1 fruit fly cellular context compared by ENCODE assay signal in genomic region chr3L:21554752-21555151, dm6.
TF ChIP-seq lines count a peak whose summit lies in the region.

Wnk (minus strand) TSS chr3L:21554928.

TF ChIP-seq in whole organism, embryonic, 481 proteins besides CTCF, POLR2A, EP300 and RAD21 (continued from another document and continues in another):
- TF ChIP-seq Lpt (GFP tag; optimal IDR thresholded peaks at IDR 0.05; lab: Kevin White, UChicago) (no peak), CG32532 (GFP tag; IDR thresholded peaks at IDR 0.05; lab: Robert Waterston, UW) (no peak), Hr78 (GFP tag; optimal IDR thresholded peaks at IDR 0.05; lab: Kevin White, UChicago) (no peak), NC2α (GFP tag; optimal IDR thresholded peaks at IDR 0.05; lab: Kevin White, UChicago) (no peak), Doc3 (GFP tag; IDR thresholded peaks at IDR 0.05; lab: Robert Waterston, UW; ENCODE audit: partially characterized antibody) (peak; percentile 62; the same call in 2 of the 3 replicates), CG6254 (GFP tag; optimal IDR thresholded peaks at IDR 0.05; lab: Kevin White, UChicago) (no peak), CG5953 (GFP tag; IDR thresholded peaks at IDR 0.05; lab: Robert Waterston, UW) (no peak), CG5245 (GFP tag; optimal IDR thresholded peaks at IDR 0.05; lab: Kevin White, UChicago) (no peak), so (GFP tag; IDR thresholded peaks at IDR 0.05; lab: Robert Waterston, UW) (no peak), kay (GFP tag; optimal IDR thresholded peaks at IDR 0.05; lab: Kevin White, UChicago) (no peak), Dbx (GFP tag; IDR thresholded peaks at IDR 0.05; lab: Robert Waterston, UW) (no peak), jumu (GFP tag; optimal IDR thresholded peaks at IDR 0.05; lab: Kevin White, UChicago) (no peak), CG9727 (GFP tag; optimal IDR thresholded peaks at IDR 0.05; lab: Kevin White, UChicago) (no peak), CG12155 (GFP tag; optimal IDR thresholded peaks at IDR 0.05; lab: Kevin White, UChicago) (no peak), lbe (GFP tag; optimal IDR thresholded peaks at IDR 0.05; lab: Kevin White, UChicago) (no peak), luna (GFP tag; optimal IDR thresholded peaks at IDR 0.05; lab: Kevin White, UChicago) (no peak), rib (GFP tag; IDR thresholded peaks at IDR 0.05; lab: Robert Waterston, UW) (no peak), row (GFP tag; IDR thresholded peaks at IDR 0.05; lab: Robert Waterston, UW) (no peak), CG7556 (GFP tag; optimal IDR thresholded peaks at IDR 0.05; lab: Kevin White, UChicago) (no peak), grau (tag; optimal IDR thresholded peaks at IDR 0.05; lab: Kevin White, UChicago) (no peak), Ets97D (GFP tag; optimal IDR thresholded peaks at IDR 0.05; lab: Kevin White, UChicago) (no peak), HLH3B (GFP tag; IDR thresholded peaks at IDR 0.05; lab: Robert Waterston, UW) (no peak), eyg (GFP tag; optimal IDR thresholded peaks at IDR 0.05; lab: Kevin White, UChicago) (no peak), en (GFP tag; optimal IDR thresholded peaks at IDR 0.05; lab: Kevin White, UChicago) (no peak), yki (optimal IDR thresholded peaks at IDR 0.05; lab: Kevin White, UChicago) (no peak), shn (GFP tag; optimal IDR thresholded peaks at IDR 0.05; lab: Kevin White, UChicago) (no peak), CG7928 (GFP tag; optimal IDR thresholded peaks at IDR 0.05; lab: Kevin White, UChicago) (no peak), Mad (GFP tag; optimal IDR thresholded peaks at IDR 0.05; lab: Kevin White, UChicago) (no peak), ranshi (GFP tag; IDR thresholded peaks at IDR 0.05; lab: Robert Waterston, UW) (no peak), zfh1 (GFP tag; IDR thresholded peaks at IDR 0.05; lab: Robert Waterston, UW) (no peak), HHEX (GFP tag; optimal IDR thresholded peaks at IDR 0.05; lab: Kevin White, UChicago) (no peak), gfzf (GFP tag; optimal IDR thresholded peaks at IDR 0.05; lab: Kevin White, UChicago) (no peak), ro (GFP tag; IDR thresholded peaks at IDR 0.05; lab: Robert Waterston, UW) (no peak), ash1 (GFP tag; optimal IDR thresholded peaks at IDR 0.05; lab: Kevin White, UChicago) (no peak), CG18476 (GFP tag; optimal IDR thresholded peaks at IDR 0.05; lab: Kevin White, UChicago) (no peak), chinmo (GFP tag; IDR thresholded peaks at IDR 0.05; lab: Robert Waterston, UW; ENCODE audit: partially characterized antibody) (peak; percentile 80; the same call in 1 of the 4 replicates), tx (GFP tag; optimal IDR thresholded peaks at IDR 0.05; lab: Kevin White, UChicago) (no peak), sna (GFP tag; IDR thresholded peaks at IDR 0.05; lab: Robert Waterston, UW; ENCODE audit: partially characterized antibody) (peak; percentile 75), abd-A (tag; optimal IDR thresholded peaks at IDR 0.05; lab: Kevin White, UChicago) (no peak), grn (GFP tag; optimal IDR thresholded peaks at IDR 0.05; lab: Kevin White, UChicago) (no peak), ewg (GFP tag; optimal IDR thresholded peaks at IDR 0.05; lab: Kevin White, UChicago) (no peak), tin (GFP tag; optimal IDR thresholded peaks at IDR 0.05; lab: Kevin White, UChicago) (no peak), Rfx (GFP tag; IDR thresholded peaks at IDR 0.05; lab: Robert Waterston, UW) (no peak; the same call in 1 of the 2 replicates), gt (GFP tag; IDR thresholded peaks at IDR 0.05; lab: Robert Waterston, UW) (no peak), CG10431 (GFP tag; optimal IDR thresholded peaks at IDR 0.05; lab: Kevin White, UChicago) (no peak), mirr (GFP tag; optimal IDR thresholded peaks at IDR 0.05; lab: Kevin White, UChicago) (no peak), CG6854 (GFP tag; optimal IDR thresholded peaks at IDR 0.05; lab: Kevin White, UChicago) (no peak), Scr (GFP tag; IDR thresholded peaks at IDR 0.05; lab: Robert Waterston, UW; ENCODE audit: partially characterized antibody) (peak; percentile 73), Fer1 (GFP tag; optimal IDR thresholded peaks at IDR 0.05; lab: Kevin White, UChicago) (no peak), gro (GFP tag; optimal IDR thresholded peaks at IDR 0.05; lab: Kevin White, UChicago) (no peak), vfl (GFP tag; optimal IDR thresholded peaks at IDR 0.05; lab: Kevin White, UChicago) (no peak), hkb (optimal IDR thresholded peaks at IDR 0.05; lab: Kevin White, UChicago) (no peak), hkb (GFP tag; IDR thresholded peaks at IDR 0.05; lab: Robert Waterston, UW) (no peak), CG7745 (tag; optimal IDR thresholded peaks at IDR 0.05; lab: Kevin White, UChicago) (no peak), CrebB (tag; optimal IDR thresholded peaks at IDR 0.05; lab: Kevin White, UChicago) (no peak), CG4617 (GFP tag; optimal IDR thresholded peaks at IDR 0.05; lab: Kevin White, UChicago; ENCODE audit: borderline replicate concordance) (peak; percentile 62), MBD-R2 (GFP tag; IDR thresholded peaks at IDR 0.05; lab: Robert Waterston, UW) (peak; percentile 57; the same call in 1 of the 2 replicates), hb (GFP tag; IDR thresholded peaks at IDR 0.05; lab: Robert Waterston, UW; ENCODE audit: partially characterized antibody) (0 out of 3 replicates have a peak, but pooled peaks have one; percentile 39), CG17359 (tag; optimal IDR thresholded peaks at IDR 0.05; lab: Kevin White, UChicago) (no peak), z (GFP tag; IDR thresholded peaks at IDR 0.05; lab: Robert Waterston, UW) (no peak), unc-4 (GFP tag; IDR thresholded peaks at IDR 0.05; lab: Robert Waterston, UW; ENCODE audit: partially characterized antibody) (peak; percentile 81), dmrt99B (tag; optimal IDR thresholded peaks at IDR 0.05; lab: Kevin White, UChicago) (no peak), Chrac-16 (GFP tag; optimal IDR thresholded peaks at IDR 0.05; lab: Kevin White, UChicago) (no peak), vnd (GFP tag; IDR thresholded peaks at IDR 0.05; lab: Robert Waterston, UW; ENCODE audit: partially characterized antibody) (peak; percentile 57), bab2 (GFP tag; optimal IDR thresholded peaks at IDR 0.05; lab: Kevin White, UChicago) (no peak), CG4328 (GFP tag; optimal IDR thresholded peaks at IDR 0.05; lab: Kevin White, UChicago) (no peak), ind (GFP tag; optimal IDR thresholded peaks at IDR 0.05; lab: Kevin White, UChicago) (no peak), BtbVII (GFP tag; optimal IDR thresholded peaks at IDR 0.05; lab: Kevin White, UChicago) (no peak), CG6765 (GFP tag; optimal IDR thresholded peaks at IDR 0.05; lab: Kevin White, UChicago) (no peak), sc (optimal IDR thresholded peaks at IDR 0.05; lab: Kevin White, UChicago) (no peak), sc (GFP tag; optimal IDR thresholded peaks at IDR 0.05; lab: Kevin White, UChicago) (no peak), Rx (GFP tag; IDR thresholded peaks at IDR 0.05; lab: Robert Waterston, UW) (no peak), CG4730 (GFP tag; IDR thresholded peaks at IDR 0.05; lab: Robert Waterston, UW) (no peak), phol (tag; optimal IDR thresholded peaks at IDR 0.05; lab: Kevin White, UChicago) (no peak), CG16813 (GFP tag; IDR thresholded peaks at IDR 0.05; lab: Robert Waterston, UW; ENCODE audit: partially characterized antibody) (peak; percentile 71), Sry-β (GFP tag; optimal IDR thresholded peaks at IDR 0.05; lab: Kevin White, UChicago) (no peak), zen2 (GFP tag; IDR thresholded peaks at IDR 0.05; lab: Robert Waterston, UW; ENCODE audit: partially characterized antibody) (peak; percentile 68), da (GFP tag; optimal IDR thresholded peaks at IDR 0.05; lab: Kevin White, UChicago) (no peak), gce (GFP tag; IDR thresholded peaks at IDR 0.05; lab: Robert Waterston, UW) (no peak), CG12236 (GFP tag; optimal IDR thresholded peaks at IDR 0.05; lab: Kevin White, UChicago) (no peak), ttk (GFP tag; IDR thresholded peaks at IDR 0.05; lab: Robert Waterston, UW) (no peak), CG2875 (GFP tag; optimal IDR thresholded peaks at IDR 0.05; lab: Kevin White, UChicago) (no peak), nmo (GFP tag; optimal IDR thresholded peaks at IDR 0.05; lab: Kevin White, UChicago) (no peak), CG10366 (GFP tag; IDR thresholded peaks at IDR 0.05; lab: Robert Waterston, UW) (no peak), CG15514 (GFP tag; optimal IDR thresholded peaks at IDR 0.05; lab: Kevin White, UChicago) (no peak), dm (GFP tag; optimal IDR thresholded peaks at IDR 0.05; lab: Kevin White, UChicago) (no peak), CG17912 (GFP tag; optimal IDR thresholded peaks at IDR 0.05; lab: Kevin White, UChicago) (no peak), CG2116 (GFP tag; optimal IDR thresholded peaks at IDR 0.05; lab: Kevin White, UChicago) (peak; percentile 60), CG1647 (GFP tag; optimal IDR thresholded peaks at IDR 0.05; lab: Kevin White, UChicago) (no peak), Oli (tag; optimal IDR thresholded peaks at IDR 0.05; lab: Kevin White, UChicago) (no peak), BEAF-32 (GFP tag; optimal IDR thresholded peaks at IDR 0.05; lab: Kevin White, UChicago) (peak; percentile 80), psq (GFP tag; optimal IDR thresholded peaks at IDR 0.05; lab: Kevin White, UChicago) (no peak), CG17361 (GFP tag; IDR thresholded peaks at IDR 0.05; lab: Robert Waterston, UW) (no peak), CG7839 (tag; optimal IDR thresholded peaks at IDR 0.05; lab: Kevin White, UChicago) (no peak), D19B (GFP tag; optimal IDR thresholded peaks at IDR 0.05; lab: Kevin White, UChicago) (no peak), dan (GFP tag; IDR thresholded peaks at IDR 0.05; lab: Robert Waterston, UW) (no peak), CG10543 (GFP tag; optimal IDR thresholded peaks at IDR 0.05; lab: Kevin White, UChicago) (no peak), CG13624 (GFP tag; optimal IDR thresholded peaks at IDR 0.05; lab: Kevin White, UChicago) (no peak), CG4282 (GFP tag; optimal IDR thresholded peaks at IDR 0.05; lab: Kevin White, UChicago) (no peak), repo (GFP tag; optimal IDR thresholded peaks at IDR 0.05; lab: Kevin White, UChicago) (no peak), Sin3A (optimal IDR thresholded peaks at IDR 0.05; lab: Kevin White, UChicago) (peak; percentile 36), dimm (GFP tag; IDR thresholded peaks at IDR 0.05; lab: Robert Waterston, UW) (no peak), bcd (GFP tag; optimal IDR thresholded peaks at IDR 0.05; lab: Kevin White, UChicago) (no peak), CG33557 (GFP tag; optimal IDR thresholded peaks at IDR 0.05; lab: Kevin White, UChicago) (no peak), croc (GFP tag; conservative IDR thresholded peaks at IDR 0.05; lab: Robert Waterston, UW) (no peak), crp (GFP tag; optimal IDR thresholded peaks at IDR 0.05; lab: Kevin White, UChicago) (no peak), NFAT (GFP tag; IDR thresholded peaks at IDR 0.05; lab: Robert Waterston, UW) (no peak), Xrp1 (GFP tag; IDR thresholded peaks at IDR 0.05; lab: Robert Waterston, UW) (no peak), CG32772 (GFP tag; IDR thresholded peaks at IDR 0.05; lab: Robert Waterston, UW) (no peak), chif (GFP tag; optimal IDR thresholded peaks at IDR 0.05; lab: Kevin White, UChicago) (no peak), B-H1 (GFP tag; IDR thresholded peaks at IDR 0.05; lab: Robert Waterston, UW) (no peak), jigr1 (GFP tag; IDR thresholded peaks at IDR 0.05; lab: Robert Waterston, UW) (no peak), HLHmδ (GFP tag; optimal IDR thresholded peaks at IDR 0.05; lab: Kevin White, UChicago) (no peak), CG1024 (GFP tag; IDR thresholded peaks at IDR 0.05; lab: Robert Waterston, UW) (no peak), CG12071 (GFP tag; optimal IDR thresholded peaks at IDR 0.05; lab: Kevin White, UChicago) (no peak), CG32767 (GFP tag; IDR thresholded peaks at IDR 0.05; lab: Robert Waterston, UW) (no peak), CG8359 (GFP tag; optimal IDR thresholded peaks at IDR 0.05; lab: Kevin White, UChicago; ENCODE audit: borderline replicate concordance) (no peak), h (optimal IDR thresholded peaks at IDR 0.05; lab: Kevin White, UChicago) (no peak), prd (optimal IDR thresholded peaks at IDR 0.05; lab: Kevin White, UChicago) (no peak), prd (GFP tag; IDR thresholded peaks at IDR 0.05; lab: Robert Waterston, UW) (no peak), CG9609 (GFP tag; optimal IDR thresholded peaks at IDR 0.05; lab: Kevin White, UChicago) (no peak), C15 (GFP tag; IDR thresholded peaks at IDR 0.05; lab: Robert Waterston, UW) (no peak), CG42726 (GFP tag; IDR thresholded peaks at IDR 0.05; lab: Robert Waterston, UW; ENCODE audit: partially characterized antibody) (peak; percentile 34; the same call in 1 of the 2 replicates), Lhr (GFP tag; optimal IDR thresholded peaks at IDR 0.05; lab: Kevin White, UChicago) (no peak), peb (GFP tag; IDR thresholded peaks at IDR 0.05; lab: Robert Waterston, UW) (no peak), TFAM (GFP tag; optimal IDR thresholded peaks at IDR 0.05; lab: Kevin White, UChicago) (no peak), CG4404 (GFP tag; IDR thresholded peaks at IDR 0.05; lab: Robert Waterston, UW) (no peak), Trl (optimal IDR thresholded peaks at IDR 0.05; lab: Kevin White, UChicago) (no peak), Trl (GFP tag; optimal IDR thresholded peaks at IDR 0.05; lab: Kevin White, UChicago) (no peak), CG12659 (GFP tag; optimal IDR thresholded peaks at IDR 0.05; lab: Kevin White, UChicago) (no peak), scrt (GFP tag; optimal IDR thresholded peaks at IDR 0.05; lab: Kevin White, UChicago) (no peak), CG11456 (GFP tag; IDR thresholded peaks at IDR 0.05; lab: Robert Waterston, UW) (no peak), CG34376 (GFP tag; optimal IDR thresholded peaks at IDR 0.05; lab: Kevin White, UChicago) (no peak), toy (GFP tag; IDR thresholded peaks at IDR 0.05; lab: Robert Waterston, UW) (no peak), CG7372 (GFP tag; IDR thresholded peaks at IDR 0.05; lab: Robert Waterston, UW) (no peak), ab (GFP tag; optimal IDR thresholded peaks at IDR 0.05; lab: Kevin White, UChicago) (no peak), Fer3 (tag; optimal IDR thresholded peaks at IDR 0.05; lab: Kevin White, UChicago) (no peak), Med (GFP tag; lab: Kevin White, UChicago) (no peak), bsh (GFP tag; optimal IDR thresholded peaks at IDR 0.05; lab: Kevin White, UChicago) (no peak), CG14050 (GFP tag; IDR thresholded peaks at IDR 0.05; lab: Robert Waterston, UW) (no peak)
